Fruit fly (Drosophila melanogaster) whole organism, wandering third instar larva: Measurements from ENCODE around the gene CG5646.

Experiments
- Abd-B ChIP-seq: fragments of >200 bp; optimal IDR thresholded peaks from 2 replicates; lab custom pipeline; 2017; ENCODE audit warnings: missing biosample characterization, missing genetic modification characterization
- CG32264 ChIP-seq: fragments of 200-800 bp; sonication (Bioruptor generic); optimal IDR thresholded peaks from 2 replicates; lab custom pipeline; 2016; ENCODE audit warnings: missing biosample characterization, missing genetic modification characterization
- CG9705 ChIP-seq: fragments of 200-800 bp; sonication (Bioruptor generic); optimal IDR thresholded peaks from 2 replicates; lab custom pipeline; 2018; ENCODE audit warnings: missing biosample characterization, mild to moderate bottlenecking, missing genetic modification characterization
- CrebA ChIP-seq: fragments of 200-800 bp; sonication (Bioruptor generic); optimal IDR thresholded peaks from 2 replicates; lab custom pipeline; 2016; ENCODE audit warnings: missing biosample characterization, mild to moderate bottlenecking, missing genetic modification characterization, borderline replicate concordance
- Dfd ChIP-seq: fragments of >200 bp; optimal IDR thresholded peaks from 2 replicates; lab custom pipeline; 2017; ENCODE audit warnings: missing biosample characterization, missing genetic modification characterization
- Dif ChIP-seq: fragments of 200-275, 200-300 bp; sonication (Bioruptor generic); optimal IDR thresholded peaks from 2 replicates; lab custom pipeline; 2018; ENCODE audit warnings: missing biosample characterization, missing genetic modification characterization; ENCODE audit not compliant: partially characterized antibody
- GATAd ChIP-seq: sonication (Bioruptor generic); optimal IDR thresholded peaks from 2 replicates; lab custom pipeline; 2016; ENCODE audit warnings: missing biosample characterization, missing genetic modification characterization
- HLH106 ChIP-seq: fragments of 200-800 bp; optimal IDR thresholded peaks from 3 replicates; lab custom pipeline; 2019; ENCODE audit warnings: missing biosample characterization, mild to moderate bottlenecking, missing genetic modification characterization, moderate library complexity
- Hnf4 ChIP-seq: fragments of 200-800 bp; sonication (Bioruptor generic); optimal IDR thresholded peaks from 2 replicates; lab custom pipeline; 2016; ENCODE audit warnings: missing biosample characterization, mild to moderate bottlenecking, missing genetic modification characterization
- Hr78 ChIP-seq: fragments of >200 bp; optimal IDR thresholded peaks from 2 replicates; lab custom pipeline; 2017; ENCODE audit warnings: missing biosample characterization, missing genetic modification characterization
- Hr83 ChIP-seq: fragments of 200-300 bp; sonication (Bioruptor generic); optimal IDR thresholded peaks from 2 replicates; lab custom pipeline; 2016; ENCODE audit warnings: missing biosample characterization, mild to moderate bottlenecking, missing genetic modification characterization, moderate library complexity; ENCODE audit not compliant: poor library complexity, severe bottlenecking
- Jra ChIP-seq: sonication (Bioruptor generic); optimal IDR thresholded peaks from 2 replicates; lab custom pipeline; 2016; ENCODE audit warnings: missing biosample characterization, missing genetic modification characterization
- Mio ChIP-seq: sonication (Bioruptor generic); optimal IDR thresholded peaks from 2 replicates; lab custom pipeline; 2016; ENCODE audit warnings: missing biosample characterization, missing genetic modification characterization
- Myc ChIP-seq: fragments of >200 bp; optimal IDR thresholded peaks from 2 replicates; lab custom pipeline; 2017
- N ChIP-seq: fragments of >200 bp; optimal IDR thresholded peaks from 2 replicates; lab custom pipeline; 2018; ENCODE audit warnings: missing biosample characterization, missing external identifiers, missing genetic modification characterization
- OdsH ChIP-seq: fragments of 200-800 bp; sonication (Bioruptor generic); optimal IDR thresholded peaks from 2 replicates; lab custom pipeline; 2016; ENCODE audit warnings: missing biosample characterization, mild to moderate bottlenecking, missing genetic modification characterization
- Rel ChIP-seq, 2 experiments: fragments of 200-800 bp; sonication (Bioruptor generic) in 1 of 2; optimal IDR thresholded peaks; 2 replicates in 1 of 2; 3 replicates in 1 of 2; lab custom pipeline; 2016 to 2019; ENCODE audit warnings: mild to moderate bottlenecking in 2 of 2, missing biosample characterization in 2 of 2, missing genetic modification characterization in 2 of 2, moderate library complexity in 1 of 2
- Sp1 ChIP-seq: fragments of 200-800 bp; sonication (Bioruptor generic); optimal IDR thresholded peaks from 3 replicates; lab custom pipeline; 2019; ENCODE audit warnings: missing biosample characterization, mild to moderate bottlenecking, missing genetic modification characterization, moderate library complexity
- Vsx2 ChIP-seq: fragments of 200-300, 225-300 bp; sonication (Bioruptor generic); optimal IDR thresholded peaks from 2 replicates; lab custom pipeline; 2018; ENCODE audit warnings: missing biosample characterization, missing genetic modification characterization; ENCODE audit not compliant: partially characterized antibody
- br ChIP-seq: fragments of 200-800 bp; sonication (Bioruptor generic); optimal IDR thresholded peaks from 2 replicates; lab custom pipeline; 2016; ENCODE audit warnings: missing biosample characterization, missing genetic modification characterization
- brk ChIP-seq: fragments of 200-800 bp; sonication (Bioruptor generic); optimal IDR thresholded peaks from 2 replicates; lab custom pipeline; 2016; ENCODE audit warnings: missing biosample characterization, mild to moderate bottlenecking, missing genetic modification characterization
- dl ChIP-seq, 2 experiments: fragments of 175-275, 200-275 bp in 1 of 2; fragments of 200-275 bp in 1 of 2; sonication (Bioruptor generic); optimal IDR thresholded peaks; lab custom pipeline; 2018; ENCODE audit warnings: mild to moderate bottlenecking in 2 of 2, missing biosample characterization in 2 of 2, missing genetic modification characterization in 2 of 2, moderate library complexity in 2 of 2; ENCODE audit not compliant: partially characterized antibody in 2 of 2, insufficient read depth in 1 of 2
- dmrt93B ChIP-seq: fragments of 200-800 bp; sonication (Bioruptor generic); optimal IDR thresholded peaks from 2 replicates; lab custom pipeline; 2018; ENCODE audit warnings: missing biosample characterization, mild to moderate bottlenecking, missing genetic modification characterization
- dsf ChIP-seq: sonication (Bioruptor generic); optimal IDR thresholded peaks from 2 replicates; lab custom pipeline; 2016; ENCODE audit warnings: missing biosample characterization, missing genetic modification characterization, borderline replicate concordance
- ey ChIP-seq: fragments of 200-800 bp; sonication (Bioruptor generic); optimal IDR thresholded peaks from 2 replicates; lab custom pipeline; 2016; ENCODE audit warnings: missing biosample characterization, missing genetic modification characterization
- foxo ChIP-seq, 2 experiments: fragments of 200-800 bp; sonication (Bioruptor generic); optimal IDR thresholded peaks; 2 replicates in 1 of 2; 3 replicates in 1 of 2; lab custom pipeline; 2016 to 2017; ENCODE audit warnings: missing biosample characterization in 2 of 2, missing genetic modification characterization in 2 of 2
- fru ChIP-seq: fragments of 200-800 bp; sonication (Bioruptor generic); optimal IDR thresholded peaks from 3 replicates; lab custom pipeline; 2016; ENCODE audit warnings: missing biosample characterization, mild to moderate bottlenecking, missing genetic modification characterization
- h ChIP-seq: fragments of 200-800 bp; sonication (Bioruptor generic); optimal IDR thresholded peaks from 3 replicates; lab custom pipeline; 2016; ENCODE audit warnings: missing biosample characterization, mild to moderate bottlenecking, missing genetic modification characterization
- jim ChIP-seq: fragments of 175-275, 200-325 bp; sonication (Bioruptor generic); optimal IDR thresholded peaks from 2 replicates; lab custom pipeline; 2016; ENCODE audit warnings: missing biosample characterization, mild to moderate bottlenecking, missing genetic modification characterization
- lola ChIP-seq: fragments of >200 bp; optimal IDR thresholded peaks from 2 replicates; lab custom pipeline; 2017; ENCODE audit warnings: missing biosample characterization, missing genetic modification characterization
- pan ChIP-seq: fragments of >200 bp; optimal IDR thresholded peaks from 2 replicates; lab custom pipeline; 2017
- psq ChIP-seq: fragments of 200-800 bp; sonication (Bioruptor generic); optimal IDR thresholded peaks from 3 replicates; lab custom pipeline; 2017; ENCODE audit warnings: missing biosample characterization, mild to moderate bottlenecking, missing genetic modification characterization, moderate library complexity
- rgr ChIP-seq: fragments of 200-800 bp; sonication (Bioruptor generic); optimal IDR thresholded peaks from 3 replicates; lab custom pipeline; 2016; ENCODE audit warnings: missing biosample characterization, mild to moderate bottlenecking, missing genetic modification characterization
- sage ChIP-seq: fragments of 200-800 bp; sonication (Bioruptor generic); optimal IDR thresholded peaks from 2 replicates; lab custom pipeline; 2016; ENCODE audit warnings: missing biosample characterization, mild to moderate bottlenecking, missing genetic modification characterization
- sv ChIP-seq: fragments of 200-800 bp; sonication (Bioruptor generic); optimal IDR thresholded peaks from 3 replicates; lab custom pipeline; 2016; ENCODE audit warnings: missing biosample characterization, missing genetic modification characterization
- tai ChIP-seq: sonication (Bioruptor generic); optimal IDR thresholded peaks from 2 replicates; lab custom pipeline; 2016; ENCODE audit warnings: missing biosample characterization, missing genetic modification characterization
- usp ChIP-seq: fragments of >200 bp; optimal IDR thresholded peaks from 2 replicates; lab custom pipeline; 2017; ENCODE audit warnings: missing biosample characterization, missing genetic modification characterization
- woc ChIP-seq: sonication (Bioruptor generic); optimal IDR thresholded peaks from 2 replicates; lab custom pipeline; 2016; ENCODE audit warnings: missing biosample characterization, mild to moderate bottlenecking, missing genetic modification characterization

CG5646 gene

DNA sequence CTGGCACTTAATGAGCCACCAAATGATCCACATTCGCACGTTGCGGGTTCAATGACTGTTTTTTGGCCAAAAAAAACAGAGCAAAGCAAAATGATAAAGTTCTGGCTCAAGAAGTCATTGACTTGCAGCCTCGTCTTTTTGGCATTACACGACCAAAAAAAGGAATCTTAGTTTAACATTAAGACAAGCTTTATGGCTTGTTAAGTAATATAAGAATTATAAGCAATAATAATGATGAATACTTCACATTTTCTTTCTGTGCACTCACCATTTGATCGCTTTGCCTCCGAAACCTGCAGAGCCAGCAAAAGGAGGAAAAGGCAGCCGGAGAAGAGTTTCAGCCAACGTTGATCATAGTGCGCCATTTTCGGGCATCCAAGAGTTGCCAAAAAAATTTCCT lies 32.1 kb upstream of the CG5646 start:
- TF ChIP-seq CG32264 (GFP tag; lab: Kevin White, UChicago) (no peak), h (peak; percentile 53), tai (GFP tag; lab: Kevin White, UChicago) (no peak), Dfd (GFP tag; lab: Kevin White, UChicago) (no peak), br (GFP tag; lab: Kevin White, UChicago) (peak; percentile 66), N (no peak), Hnf4 (no peak), jim (GFP tag; lab: Kevin White, UChicago) (no peak), woc (peak; percentile 47), GATAd (no peak), OdsH (GFP tag; lab: Kevin White, UChicago) (peak; percentile 43), rgr (GFP tag; lab: Kevin White, UChicago) (no peak), brk (no peak), Hr83 (no peak), Myc (lab: Kevin White, UChicago) (no peak), Hr78 (no peak), Sp1 (GFP tag; lab: Kevin White, UChicago) (peak; percentile 69), Dif (GFP tag; lab: Kevin White, UChicago) (no peak), pan (lab: Kevin White, UChicago) (no peak), HLH106 (tag; lab: Kevin White, UChicago) (peak; percentile 67), Rel (GFP tag; optimal IDR thresholded peaks at IDR 0.05; lab: Kevin White, UChicago) (no peak), Rel (tag; optimal IDR thresholded peaks at IDR 0.05; lab: Kevin White, UChicago) (peak; percentile 6), sage (GFP tag; lab: Kevin White, UChicago) (peak; percentile 35), psq (peak; percentile 71), CG9705 (GFP tag; lab: Kevin White, UChicago) (peak; percentile 27), Jra (GFP tag; lab: Kevin White, UChicago) (no peak), lola (GFP tag; lab: Kevin White, UChicago) (no peak), Vsx2 (GFP tag; lab: Kevin White, UChicago) (no peak), fru (GFP tag; lab: Kevin White, UChicago) (peak; percentile 60), foxo (GFP tag; optimal IDR thresholded peaks at IDR 0.05; lab: Kevin White, UChicago) (peak in 1 of 2 experiments; percentile 65), Mio (GFP tag; lab: Kevin White, UChicago) (no peak), usp (GFP tag; lab: Kevin White, UChicago) (no peak), ey (GFP tag; lab: Kevin White, UChicago) (peak; percentile 52), dmrt93B (GFP tag; lab: Kevin White, UChicago) (no peak), Abd-B (GFP tag; lab: Kevin White, UChicago) (no peak), dl (GFP tag; optimal IDR thresholded peaks at IDR 0.05; lab: Kevin White, UChicago; ENCODE audit: insufficient read depth in 1 of 2, partially characterized antibody in 2 of 2) (no peak), sv (GFP tag; lab: Kevin White, UChicago) (no peak), CrebA (GFP tag; lab: Kevin White, UChicago) (no peak), dsf (GFP tag; lab: Kevin White, UChicago) (no peak)

DNA sequence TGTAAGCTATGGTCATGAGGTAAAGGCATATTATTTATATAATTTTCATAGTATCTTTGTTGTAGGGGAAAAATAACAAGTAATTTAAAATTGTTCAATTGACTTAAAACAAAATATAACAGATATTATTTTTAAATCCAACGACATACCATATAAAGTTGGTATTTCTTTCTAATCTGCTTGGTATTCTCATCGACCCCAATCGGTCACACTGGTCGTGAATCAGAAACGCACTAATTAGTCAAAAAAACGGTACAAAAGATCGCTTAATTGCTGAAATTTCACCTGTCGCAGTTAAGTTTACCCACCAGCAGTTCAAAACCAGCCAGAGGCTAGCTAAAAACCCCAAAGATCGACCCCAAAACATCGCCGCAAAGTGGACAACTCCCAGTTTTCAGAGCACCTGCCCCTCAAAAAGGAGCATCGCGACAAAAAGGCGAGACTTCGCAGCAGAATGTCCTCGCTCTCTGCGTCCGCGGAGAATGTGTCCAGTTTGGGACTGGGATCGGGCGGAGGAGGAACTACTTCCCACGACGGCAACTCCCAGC lies 21.6 kb upstream of the CG5646 start, which contains the start of gene pins:
Gene pins (plus strand): TSS at position 207 of the 548 bp plus-strand sequence.
- TF ChIP-seq usp (GFP tag; lab: Kevin White, UChicago) (no peak), fru (GFP tag; lab: Kevin White, UChicago) (no peak), Dif (GFP tag; lab: Kevin White, UChicago) (no peak), lola (GFP tag; lab: Kevin White, UChicago) (no peak), Dfd (GFP tag; lab: Kevin White, UChicago) (no peak), psq (no peak), dmrt93B (GFP tag; lab: Kevin White, UChicago) (no peak), Vsx2 (GFP tag; lab: Kevin White, UChicago) (no peak), GATAd (no peak), sv (GFP tag; lab: Kevin White, UChicago) (no peak), Rel (GFP tag; optimal IDR thresholded peaks at IDR 0.05; lab: Kevin White, UChicago) (no peak), Rel (tag; optimal IDR thresholded peaks at IDR 0.05; lab: Kevin White, UChicago) (no peak), OdsH (GFP tag; lab: Kevin White, UChicago) (no peak), foxo (GFP tag; optimal IDR thresholded peaks at IDR 0.05; lab: Kevin White, UChicago) (no peak), Jra (GFP tag; lab: Kevin White, UChicago) (no peak), ey (GFP tag; lab: Kevin White, UChicago) (no peak), dl (GFP tag; optimal IDR thresholded peaks at IDR 0.05; lab: Kevin White, UChicago; ENCODE audit: insufficient read depth in 1 of 2, partially characterized antibody in 2 of 2) (no peak), sage (GFP tag; lab: Kevin White, UChicago) (no peak), HLH106 (tag; lab: Kevin White, UChicago) (no peak), CG32264 (GFP tag; lab: Kevin White, UChicago) (no peak), Hr83 (no peak)
